Worm (Caenorhabditis elegans) whole organism, late embryonic: Measurements from ENCODE around the gene K02A6.4.

Source experiments
- C08G9.2 ChIP-seq: sonication (generic microtip); optimal IDR thresholded peaks from 2 replicates; lab custom pipeline; 2016; ENCODE audit warnings: mild to moderate bottlenecking, missing genetic modification characterization, moderate library complexity, missing compliant biosample characterization
- Y22D7AL.16 ChIP-seq: sonication (generic microtip); optimal IDR thresholded peaks from 2 replicates; lab custom pipeline; 2016; ENCODE audit warnings: missing genetic modification characterization, missing compliant biosample characterization
- ama-1 ChIP-seq: fragments of 150-350 bp; optimal IDR thresholded peaks from 2 replicates; lab custom pipeline; 2014
- ceh-14 ChIP-seq: sonication (generic microtip); optimal IDR thresholded peaks from 2 replicates; lab custom pipeline; 2016; ENCODE audit warnings: missing genotype, missing genetic modification characterization, missing compliant biosample characterization
- ceh-18 ChIP-seq: sonication (generic microtip); optimal IDR thresholded peaks from 2 replicates; lab custom pipeline; 2016; ENCODE audit warnings: missing genetic modification characterization, missing compliant biosample characterization
- ceh-19 ChIP-seq: fragments of 200-800 bp; sonication (Bioruptor generic); optimal IDR thresholded peaks from 2 replicates; lab custom pipeline; 2018; ENCODE audit warnings: mild to moderate bottlenecking, missing genetic modification characterization, missing compliant biosample characterization
- ceh-22 ChIP-seq: sonication (generic microtip); optimal IDR thresholded peaks from 2 replicates; lab custom pipeline; 2017; ENCODE audit warnings: missing biosample characterization, missing genetic modification characterization
- ceh-31 ChIP-seq: sonication (generic microtip); optimal IDR thresholded peaks from 2 replicates; lab custom pipeline; 2016; ENCODE audit warnings: missing genetic modification characterization, missing compliant biosample characterization
- ceh-45 ChIP-seq: fragments of 200-800 bp; sonication (Bioruptor generic); IDR thresholded peaks from 2 replicates; pipeline ENCODE4 v1.3.6; 2022; ENCODE audit warnings: missing genetic modification reagents, missing genetic modification characterization, missing compliant biosample characterization
- ceh-48 ChIP-seq: sonication (generic microtip); optimal IDR thresholded peaks from 2 replicates; lab custom pipeline; 2016; ENCODE audit warnings: missing genetic modification characterization, inconsistent platforms, missing compliant biosample characterization
- ceh-6 ChIP-seq: fragments of 200-800 bp; sonication (Bioruptor generic); optimal IDR thresholded peaks from 2 replicates; lab custom pipeline; 2018; ENCODE audit warnings: mild to moderate bottlenecking, missing genetic modification characterization, missing compliant biosample characterization
- ceh-9 ChIP-seq: sonication (generic microtip); optimal IDR thresholded peaks from 2 replicates; lab custom pipeline; 2016; ENCODE audit warnings: mild to moderate bottlenecking, missing genetic modification characterization, inconsistent platforms, missing compliant biosample characterization
- elt-2 ChIP-seq: sonication (generic microtip); optimal IDR thresholded peaks from 2 replicates; lab custom pipeline; 2016; ENCODE audit warnings: missing genetic modification reagents, missing genetic modification characterization, missing compliant biosample characterization
- eyg-1 ChIP-seq: sonication (generic microtip); optimal IDR thresholded peaks from 2 replicates; lab custom pipeline; 2016; ENCODE audit warnings: missing genotype, missing genetic modification characterization, missing compliant biosample characterization
- fkh-10 ChIP-seq: fragments of 150-350 bp; optimal IDR thresholded peaks from 2 replicates; lab custom pipeline; 2014; ENCODE audit warnings: missing biosample characterization, missing genetic modification reagents, missing genetic modification characterization
- gmeb-2 ChIP-seq: sonication (generic microtip); optimal IDR thresholded peaks from 2 replicates; lab custom pipeline; 2016; ENCODE audit warnings: missing genetic modification characterization, inconsistent platforms, missing compliant biosample characterization
- hlh-13 ChIP-seq: fragments of 200-800 bp; sonication (Bioruptor generic); optimal IDR thresholded peaks from 2 replicates; lab custom pipeline; 2018; ENCODE audit warnings: mild to moderate bottlenecking, missing genetic modification characterization, missing compliant biosample characterization
- hlh-30 ChIP-seq: sonication (generic microtip); optimal IDR thresholded peaks from 2 replicates; lab custom pipeline; 2017; ENCODE audit warnings: antibody characterized with exemption, missing genetic modification characterization, missing compliant biosample characterization; ENCODE audit not compliant: insufficient read depth
- hlh-6 ChIP-seq: sonication (generic microtip); optimal IDR thresholded peaks from 2 replicates; lab custom pipeline; 2016; ENCODE audit warnings: missing genotype, missing genetic modification characterization, missing compliant biosample characterization
- lim-6 ChIP-seq: sonication (generic microtip); optimal IDR thresholded peaks from 2 replicates; lab custom pipeline; 2016; ENCODE audit warnings: missing genetic modification characterization, missing compliant biosample characterization
- mec-3 ChIP-seq: sonication (generic microtip); optimal IDR thresholded peaks from 2 replicates; lab custom pipeline; 2016; ENCODE audit warnings: borderline replicate concordance, missing genetic modification characterization, missing compliant biosample characterization
- pag-3 ChIP-seq: sonication (generic microtip); optimal IDR thresholded peaks from 2 replicates; lab custom pipeline; 2016; ENCODE audit warnings: missing compliant biosample characterization, missing genetic modification characterization, borderline replicate concordance
- pax-1 ChIP-seq: fragments of 150-350 bp; optimal IDR thresholded peaks from 2 replicates; lab custom pipeline; 2014; ENCODE audit warnings: missing biosample characterization, missing genetic modification characterization
- pha-2 ChIP-seq: sonication (generic microtip); optimal IDR thresholded peaks from 2 replicates; lab custom pipeline; 2017; ENCODE audit warnings: mild to moderate bottlenecking, missing genetic modification characterization, missing compliant biosample characterization
- ref-2 ChIP-seq: sonication (generic microtip); optimal IDR thresholded peaks from 2 replicates; lab custom pipeline; 2016; ENCODE audit warnings: missing genetic modification characterization, missing compliant biosample characterization
- rnt-1 ChIP-seq: sonication (generic microtip); optimal IDR thresholded peaks from 2 replicates; lab custom pipeline; 2016; ENCODE audit warnings: missing genetic modification characterization, missing compliant biosample characterization
- sdc-2 ChIP-seq: sonication (generic microtip); optimal IDR thresholded peaks from 2 replicates; lab custom pipeline; 2016; ENCODE audit warnings: missing genotype, missing genetic modification characterization, missing compliant biosample characterization
- sox-4 ChIP-seq: sonication (generic microtip); optimal IDR thresholded peaks from 2 replicates; lab custom pipeline; 2017; ENCODE audit warnings: mild to moderate bottlenecking, missing genetic modification characterization, inconsistent platforms, missing compliant biosample characterization
- syd-9 ChIP-seq: sonication (generic microtip); optimal IDR thresholded peaks from 2 replicates; lab custom pipeline; 2016; ENCODE audit warnings: mild to moderate bottlenecking, missing genetic modification characterization, moderate library complexity, missing compliant biosample characterization
- tbx-2 ChIP-seq: sonication (generic microtip); optimal IDR thresholded peaks from 2 replicates; lab custom pipeline; 2016; ENCODE audit warnings: missing genetic modification characterization, missing compliant biosample characterization
- tbx-7 ChIP-seq: sonication (generic microtip); optimal IDR thresholded peaks from 2 replicates; lab custom pipeline; 2016; ENCODE audit warnings: missing genotype, missing genetic modification characterization, missing compliant biosample characterization
- unc-3 ChIP-seq, 2 experiments: fragments of 200-800 bp in 1 of 2; sonication (Bioruptor generic) in 1 of 2; sonication (generic microtip) in 1 of 2; conservative IDR thresholded peaks in 1 of 2; optimal IDR thresholded peaks in 1 of 2; 2 replicates each; pipeline versions ENCODE4 v1.3.6 to Lab custom; 2016 to 2022; ENCODE audit warnings: missing compliant biosample characterization in 2 of 2, missing genetic modification characterization in 2 of 2, missing genetic modification reagents in 1 of 2
- unc-42 ChIP-seq: sonication (generic microtip); optimal IDR thresholded peaks from 2 replicates; lab custom pipeline; 2016; ENCODE audit warnings: missing genotype, missing genetic modification characterization, missing compliant biosample characterization
- zip-5 ChIP-seq: sonication (generic microtip); optimal IDR thresholded peaks from 2 replicates; lab custom pipeline; 2016; ENCODE audit warnings: missing genetic modification characterization, missing compliant biosample characterization
- ztf-16 ChIP-seq: sonication (generic microtip); optimal IDR thresholded peaks from 2 replicates; lab custom pipeline; 2017; ENCODE audit warnings: missing genetic modification characterization, missing compliant biosample characterization

K02A6.4 gene

DNA sequence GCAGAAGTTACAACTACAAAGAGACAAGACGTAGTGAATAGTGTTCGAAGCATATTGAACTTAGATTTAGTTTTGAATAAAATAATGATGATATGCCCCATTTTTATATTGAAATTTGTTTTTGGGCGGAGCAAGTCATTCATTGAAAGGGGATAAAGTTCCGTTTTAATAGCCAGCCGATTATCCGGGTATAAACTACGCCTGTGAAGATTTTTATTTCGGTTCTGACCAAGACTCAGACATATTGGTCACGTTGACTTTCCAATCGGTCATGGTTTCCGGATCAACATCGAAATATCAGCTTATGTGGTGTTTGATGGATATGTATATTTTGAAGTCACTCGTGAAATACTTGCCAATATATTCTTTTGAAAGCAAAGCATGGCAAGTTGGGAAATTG lies at the start of gene K02A6.4:
K02A6.4 (minus strand) TSS at position 101 of the 400 bp plus-strand sequence.
- TF ChIP-seq fkh-10 (no peak), gmeb-2 (tag; lab: Kevin White, UChicago) (no peak), zip-5 (tag; lab: Kevin White, UChicago) (no peak), tbx-2 (no peak), ama-1 (lab: Kevin White, UChicago) (no peak), mec-3 (tag; lab: Kevin White, UChicago) (no peak), sox-4 (tag; lab: Kevin White, UChicago) (no peak), hlh-6 (tag; lab: Kevin White, UChicago) (no peak), hlh-13 (no peak), hlh-30 (tag; lab: Kevin White, UChicago) (no peak), rnt-1 (tag; lab: Kevin White, UChicago) (no peak), Y22D7AL.16 (tag; lab: Kevin White, UChicago) (no peak)

DNA sequence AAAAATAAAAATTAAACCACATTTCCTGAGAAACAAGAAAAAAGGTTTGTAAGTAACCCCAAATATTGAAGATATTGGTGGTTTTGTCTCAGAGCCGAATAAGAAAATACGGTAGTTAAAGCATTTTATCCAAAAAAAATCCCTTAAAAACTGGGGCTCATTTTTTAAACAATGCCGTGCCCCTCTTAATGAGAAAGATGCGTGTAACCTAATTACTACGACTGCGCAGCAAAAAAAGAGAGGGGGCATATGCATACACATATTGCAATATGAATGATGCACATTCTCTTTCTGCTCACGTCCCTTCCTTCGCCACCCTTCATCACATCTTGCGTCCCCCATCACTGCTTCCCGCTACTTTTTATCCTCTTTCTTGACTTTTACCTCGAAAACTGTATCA lies 49.5 kb upstream of the K02A6.4 start:
- TF ChIP-seq ceh-31 (tag; lab: Kevin White, UChicago) (peak; percentile 14), mec-3 (tag; lab: Kevin White, UChicago) (no peak), unc-42 (tag; lab: Kevin White, UChicago) (peak; percentile 54), hlh-30 (tag; lab: Kevin White, UChicago) (no peak), ceh-18 (tag; lab: Kevin White, UChicago) (no peak)
- TF ChIP-seq, all 69 proteins: peak for 2

DNA sequence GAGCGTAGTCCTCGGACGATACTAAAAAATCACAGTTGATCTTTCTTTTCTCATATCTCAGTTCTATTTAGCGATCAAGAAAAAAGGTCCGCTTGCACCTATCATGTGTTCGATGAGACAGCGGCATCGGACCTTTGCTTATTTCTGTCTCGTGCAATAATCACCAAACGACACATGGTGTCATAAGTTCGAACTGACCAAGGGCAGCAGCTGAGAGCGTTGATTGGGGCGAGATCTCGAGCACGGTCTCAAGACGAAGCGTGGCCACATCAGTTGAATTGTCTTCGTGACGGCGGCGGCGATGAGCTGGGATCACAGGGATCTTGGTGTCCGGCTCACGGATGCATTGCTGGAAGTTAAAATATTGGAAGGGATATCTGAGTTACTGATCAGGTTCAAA lies 44.2 kb upstream of the K02A6.4 start:
- TF ChIP-seq unc-3 (GFP tag; conservative IDR thresholded peaks at IDR 0.05; lab: Robert Waterston, UW) (no peak), unc-3 (tag; optimal IDR thresholded peaks at IDR 0.05; lab: Kevin White, UChicago) (no peak), ceh-18 (tag; lab: Kevin White, UChicago) (no peak), lim-6 (tag; lab: Kevin White, UChicago) (no peak), sdc-2 (tag; lab: Kevin White, UChicago) (no peak), mec-3 (tag; lab: Kevin White, UChicago) (no peak), pha-2 (tag; lab: Kevin White, UChicago) (no peak), pag-3 (tag; lab: Kevin White, UChicago) (no peak), ceh-48 (tag; lab: Kevin White, UChicago) (no peak), C08G9.2 (tag; lab: Kevin White, UChicago) (no peak), ceh-14 (tag; lab: Kevin White, UChicago) (no peak), tbx-2 (no peak), eyg-1 (tag; lab: Kevin White, UChicago) (no peak), ceh-9 (tag; lab: Kevin White, UChicago) (no peak), ceh-6 (no peak)

DNA sequence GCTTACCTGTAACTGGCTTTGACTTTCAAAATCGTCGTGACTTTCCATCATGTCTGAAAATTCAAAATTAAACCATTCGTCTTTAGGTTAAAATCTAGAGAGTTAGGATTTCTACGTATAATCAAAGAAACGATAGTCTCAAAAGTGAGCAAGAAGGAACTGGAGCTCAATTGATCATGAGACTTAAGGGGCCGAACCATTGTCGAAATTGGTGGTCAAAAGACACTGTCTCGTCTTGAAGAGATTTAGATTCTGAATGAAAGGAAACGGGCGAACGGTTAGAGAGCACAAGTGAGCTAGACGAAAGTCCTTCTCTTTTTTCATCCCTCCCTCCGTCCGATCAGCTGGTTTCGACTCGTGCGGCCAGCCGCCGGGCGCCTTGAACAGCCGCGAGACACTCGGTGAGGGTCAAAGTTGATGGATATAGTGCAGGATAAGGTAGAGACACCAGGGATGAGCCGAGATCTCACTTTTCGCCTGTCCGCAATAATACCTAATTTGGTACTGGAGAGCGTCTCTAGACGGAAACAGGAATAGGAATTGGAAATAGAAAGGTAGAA lies 42.7 kb upstream of the K02A6.4 start, which contains the start of gene M60.7:
M60.7 (minus strand) TSS at position 51 of the 560 bp plus-strand sequence.
- TF ChIP-seq tbx-2 = no peak
- no peak for TF ChIP-seq ztf-16 (tag; lab: Kevin White, UChicago)
- TF ChIP-seq Y22D7AL.16 (tag; lab: Kevin White, UChicago) = no peak
- no peak for TF ChIP-seq ceh-45 (GFP tag; lab: Robert Waterston, UW)
- no peak for TF ChIP-seq ref-2 (tag; lab: Kevin White, UChicago)
- no peak for TF ChIP-seq ceh-19
- TF ChIP-seq, all 69 proteins: peak for 0

DNA sequence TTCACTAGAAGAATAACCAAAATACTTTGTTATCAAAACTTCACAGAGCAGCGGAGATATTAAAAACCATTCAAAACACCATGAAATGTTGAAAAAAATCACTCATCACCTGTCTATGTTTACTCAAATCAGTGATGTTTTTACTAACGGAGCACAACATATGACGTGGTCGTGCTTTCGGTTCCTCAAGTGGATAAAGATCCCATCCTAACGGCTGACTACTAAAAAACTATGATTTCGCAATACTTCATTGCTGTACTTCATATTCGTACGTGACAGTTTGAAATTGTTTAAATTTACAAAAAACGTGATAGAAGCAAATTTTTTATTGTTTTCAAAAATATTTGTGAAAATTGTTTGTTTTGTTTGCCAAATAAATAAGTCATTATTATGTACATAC lies 39.1 kb upstream of the K02A6.4 start:
- TF ChIP-seq ref-2 (tag; lab: Kevin White, UChicago) = no peak
- TF ChIP-seq ceh-22 (tag; lab: Kevin White, UChicago) = no peak
- TF ChIP-seq elt-2 (tag; lab: Kevin White, UChicago) = no peak
- no peak for TF ChIP-seq pax-1 (tag; lab: Kevin White, UChicago)
- TF ChIP-seq lim-6 (tag; lab: Kevin White, UChicago) = no peak
- no peak for TF ChIP-seq tbx-7 (tag; lab: Kevin White, UChicago)
- no peak for TF ChIP-seq ama-1 (lab: Kevin White, UChicago)
- TF ChIP-seq syd-9 (tag; lab: Kevin White, UChicago) = no peak
- TF ChIP-seq fkh-10 = no peak
